Worm (Caenorhabditis elegans) whole organism, midembryonic: ENCODE measurements around the gene M60.7.

ENCODE experiments used
- cog-1 ChIP-seq: sonication (generic microtip); optimal IDR thresholded peaks from 2 replicates; lab custom pipeline; 2016; ENCODE audit warnings: missing genetic modification characterization, missing compliant biosample characterization
- flt-1 ChIP-seq: fragments of 200-800 bp; sonication (Bioruptor generic); IDR thresholded peaks from 2 replicates; pipeline ENCODE4 v1.3.6; 2022; ENCODE audit warnings: missing genetic modification characterization, missing compliant biosample characterization
- klf-2 ChIP-seq: fragments of 200-800 bp; sonication (Bioruptor generic); conservative IDR thresholded peaks from 2 replicates; pipeline ENCODE4 v1.3.6; 2022; ENCODE audit warnings: missing genetic modification reagents, missing genetic modification characterization, missing compliant biosample characterization
- med-1 ChIP-seq: sonication (generic microtip); optimal IDR thresholded peaks from 2 replicates; lab custom pipeline; 2017; ENCODE audit warnings: missing genetic modification characterization, mild to moderate bottlenecking, missing compliant biosample characterization, antibody characterized with exemption, missing genetic modification reagents; ENCODE audit not compliant: insufficient read depth
- ref-1 ChIP-seq: fragments of 200-800 bp; sonication (Bioruptor generic); conservative IDR thresholded peaks from 2 replicates; pipeline ENCODE4 v1.3.6; 2022; ENCODE audit warnings: missing genetic modification reagents, missing genetic modification characterization, missing compliant biosample characterization
- tab-1 ChIP-seq: fragments of 200-800 bp; sonication (Bioruptor generic); IDR thresholded peaks from 2 replicates; pipeline ENCODE4 v1.3.6; 2022; ENCODE audit warnings: missing genetic modification characterization, missing compliant biosample characterization
- ztf-23 ChIP-seq: fragments of 200-800 bp; sonication (Bioruptor generic); IDR thresholded peaks from 2 replicates; pipeline ENCODE4 v1.3.6; 2022; ENCODE audit warnings: missing genetic modification reagents, missing genetic modification characterization, missing compliant biosample characterization
- ztf-29 ChIP-seq: fragments of 200-800 bp; sonication (Bioruptor generic); IDR thresholded peaks from 2 replicates; pipeline ENCODE4 v1.3.6; 2022; ENCODE audit warnings: missing genetic modification reagents, missing genetic modification characterization, missing compliant biosample characterization

- TF ChIP-seq med-1 (GFP tag; lab: Kevin White, UChicago) = no peak
- TF ChIP-seq tab-1 (GFP tag; lab: Robert Waterston, UW) = no peak
- TF ChIP-seq ztf-23 = no peak
- TF ChIP-seq ref-1 (GFP tag; lab: Robert Waterston, UW) = no peak
- no peak for TF ChIP-seq klf-2 (GFP tag; lab: Robert Waterston, UW)
- no peak for TF ChIP-seq ztf-29 (GFP tag; lab: Robert Waterston, UW)
- TF ChIP-seq flt-1 (GFP tag; lab: Robert Waterston, UW) = no peak
- TF ChIP-seq cog-1 = no peak
Observed at ce11 chrX:8294586-8294985, 33.6 kb upstream of the M60.7 start, which contains the start of gene R09F10.3.
